Fruit fly (Drosophila melanogaster) whole organism, pupa: ENCODE data around the gene CG43085.

Source experiments
- CG13204 ChIP-seq: fragments of 200-800 bp; sonication (Bioruptor generic); optimal IDR thresholded peaks from 2 replicates; lab custom pipeline; 2018; ENCODE audit warnings: missing biosample characterization, mild to moderate bottlenecking, missing genetic modification characterization, moderate library complexity
- CG15710 ChIP-seq: fragments of 200-800 bp; sonication (Bioruptor generic); optimal IDR thresholded peaks from 2 replicates; lab custom pipeline; 2018; ENCODE audit warnings: missing biosample characterization, mild to moderate bottlenecking, missing genetic modification characterization, moderate library complexity
- CG17806 ChIP-seq: fragments of 200-800 bp; sonication (Bioruptor generic); optimal IDR thresholded peaks from 2 replicates; lab custom pipeline; 2018; ENCODE audit warnings: missing biosample characterization, mild to moderate bottlenecking, missing genetic modification characterization, moderate library complexity
- CG32121 ChIP-seq: fragments of 200-800 bp; sonication (Bioruptor generic); IDR thresholded peaks from 2 replicates; pipeline ENCODE4 v1.3.6; 2022; ENCODE audit warnings: missing biosample characterization, missing genetic modification characterization
- CG34367 ChIP-seq: fragments of 200-800 bp; sonication (Bioruptor generic); optimal IDR thresholded peaks from 2 replicates; lab custom pipeline; 2018; ENCODE audit warnings: missing biosample characterization, mild to moderate bottlenecking, missing genetic modification characterization
- CG4496 ChIP-seq: fragments of 200-800 bp; sonication (Bioruptor generic); IDR thresholded peaks from 3 replicates; pipeline ENCODE4 v1.3.6; 2022; ENCODE audit warnings: missing biosample characterization, missing genetic modification characterization
- CG8159 ChIP-seq: fragments of 200-800 bp; sonication (Bioruptor generic); optimal IDR thresholded peaks from 3 replicates; lab custom pipeline; 2018; ENCODE audit warnings: missing biosample characterization, mild to moderate bottlenecking, missing genetic modification characterization, moderate library complexity
- CG8301 ChIP-seq: fragments of 200-800 bp; sonication (Bioruptor generic); optimal IDR thresholded peaks from 2 replicates; lab custom pipeline; 2018; ENCODE audit warnings: missing biosample characterization, mild to moderate bottlenecking, missing genetic modification characterization
- CG9948 ChIP-seq: fragments of 200-800 bp; sonication (Bioruptor generic); optimal IDR thresholded peaks from 2 replicates; lab custom pipeline; 2018; ENCODE audit warnings: missing biosample characterization, mild to moderate bottlenecking, missing genetic modification characterization, moderate library complexity
- D1 ChIP-seq: fragments of 200-800 bp; sonication (Bioruptor generic); optimal IDR thresholded peaks from 2 replicates; lab custom pipeline; 2018; ENCODE audit warnings: missing biosample characterization, mild to moderate bottlenecking, missing genetic modification characterization, moderate library complexity
- EcR ChIP-seq: fragments of 200-800 bp; sonication (Bioruptor generic); optimal IDR thresholded peaks from 3 replicates; lab custom pipeline; 2019; ENCODE audit warnings: missing biosample characterization, missing genetic modification characterization, mild to moderate bottlenecking, moderate library complexity, missing genetic modification reagents
- Ets98B ChIP-seq: fragments of 200-800 bp; sonication (Bioruptor generic); IDR thresholded peaks from 2 replicates; pipeline ENCODE4 v1.3.6; 2022; ENCODE audit warnings: missing biosample characterization, missing genetic modification characterization
- Pif1A ChIP-seq: fragments of 200-800 bp; sonication (Bioruptor generic); optimal IDR thresholded peaks from 3 replicates; lab custom pipeline; 2016; ENCODE audit warnings: missing biosample characterization, missing genetic modification characterization
- rn ChIP-seq: fragments of 200-800 bp; sonication (Bioruptor generic); IDR thresholded peaks from 2 replicates; pipeline ENCODE4 v1.3.6; 2022; ENCODE audit warnings: missing biosample characterization, missing genetic modification characterization

DNA sequence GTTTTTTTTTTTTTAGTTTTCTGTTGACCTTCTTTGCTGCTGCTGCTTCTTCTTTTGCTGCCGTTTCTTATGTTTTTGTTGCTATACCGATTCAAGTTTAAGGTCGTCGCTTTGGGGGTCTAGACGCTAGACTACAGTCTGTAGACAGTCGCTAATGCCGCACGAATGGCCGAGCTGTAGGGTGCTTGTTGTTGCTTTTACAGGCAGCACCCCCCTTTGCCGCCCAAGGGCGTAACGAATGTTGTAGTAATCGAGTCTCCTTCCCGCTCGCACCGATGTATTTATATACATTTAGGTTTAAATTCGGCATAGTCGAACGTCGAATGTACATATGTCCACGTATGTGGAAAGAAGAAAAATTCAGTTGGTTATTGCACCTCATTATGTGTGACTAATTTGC lies 41.6 kb downstream of the CG43085 start:
- no peak for TF ChIP-seq CG8301
- TF ChIP-seq CG34367 (tag; lab: Kevin White, UChicago): no peak
- TF ChIP-seq CG9948 (tag; lab: Kevin White, UChicago): no peak
- no peak for TF ChIP-seq CG32121
- no peak for TF ChIP-seq CG15710
- TF ChIP-seq rn: no peak
- no peak for TF ChIP-seq CG8159 (tag; lab: Kevin White, UChicago)
- no peak for TF ChIP-seq Ets98B (GFP tag; lab: Robert Waterston, UW)
- TF ChIP-seq CG17806: no peak
- TF ChIP-seq CG4496 (GFP tag; lab: Robert Waterston, UW): no peak
- TF ChIP-seq D1: no peak
- no peak for TF ChIP-seq CG13204
- TF ChIP-seq EcR (GFP tag; lab: Kevin White, UChicago): no peak
- no peak for TF ChIP-seq Pif1A (GFP tag; lab: Kevin White, UChicago)
